Fruit fly (Drosophila melanogaster) whole organism, wandering third instar larva: ENCODE results near the gene rdx.

Source experiments
- Abd-B ChIP-seq: fragments of >200 bp; optimal IDR thresholded peaks from 2 replicates; lab custom pipeline; 2017; ENCODE audit warnings: missing biosample characterization, missing genetic modification characterization
- CG32264 ChIP-seq: fragments of 200-800 bp; sonication (Bioruptor generic); optimal IDR thresholded peaks from 2 replicates; lab custom pipeline; 2016; ENCODE audit warnings: missing biosample characterization, missing genetic modification characterization
- CG9705 ChIP-seq: fragments of 200-800 bp; sonication (Bioruptor generic); optimal IDR thresholded peaks from 2 replicates; lab custom pipeline; 2018; ENCODE audit warnings: missing biosample characterization, mild to moderate bottlenecking, missing genetic modification characterization
- CrebA ChIP-seq: fragments of 200-800 bp; sonication (Bioruptor generic); optimal IDR thresholded peaks from 2 replicates; lab custom pipeline; 2016; ENCODE audit warnings: missing biosample characterization, mild to moderate bottlenecking, missing genetic modification characterization, borderline replicate concordance
- Dfd ChIP-seq: fragments of >200 bp; optimal IDR thresholded peaks from 2 replicates; lab custom pipeline; 2017; ENCODE audit warnings: missing biosample characterization, missing genetic modification characterization
- Dif ChIP-seq: fragments of 200-275, 200-300 bp; sonication (Bioruptor generic); optimal IDR thresholded peaks from 2 replicates; lab custom pipeline; 2018; ENCODE audit warnings: missing biosample characterization, missing genetic modification characterization; ENCODE audit not compliant: partially characterized antibody
- GATAd ChIP-seq: sonication (Bioruptor generic); optimal IDR thresholded peaks from 2 replicates; lab custom pipeline; 2016; ENCODE audit warnings: missing biosample characterization, missing genetic modification characterization
- HLH106 ChIP-seq: fragments of 200-800 bp; optimal IDR thresholded peaks from 3 replicates; lab custom pipeline; 2019; ENCODE audit warnings: missing biosample characterization, mild to moderate bottlenecking, missing genetic modification characterization, moderate library complexity
- Hnf4 ChIP-seq: fragments of 200-800 bp; sonication (Bioruptor generic); optimal IDR thresholded peaks from 2 replicates; lab custom pipeline; 2016; ENCODE audit warnings: missing biosample characterization, mild to moderate bottlenecking, missing genetic modification characterization
- Hr78 ChIP-seq: fragments of >200 bp; optimal IDR thresholded peaks from 2 replicates; lab custom pipeline; 2017; ENCODE audit warnings: missing biosample characterization, missing genetic modification characterization
- Jra ChIP-seq: sonication (Bioruptor generic); optimal IDR thresholded peaks from 2 replicates; lab custom pipeline; 2016; ENCODE audit warnings: missing biosample characterization, missing genetic modification characterization
- Mio ChIP-seq: sonication (Bioruptor generic); optimal IDR thresholded peaks from 2 replicates; lab custom pipeline; 2016; ENCODE audit warnings: missing biosample characterization, missing genetic modification characterization
- Myc ChIP-seq: fragments of >200 bp; optimal IDR thresholded peaks from 2 replicates; lab custom pipeline; 2017
- N ChIP-seq: fragments of >200 bp; optimal IDR thresholded peaks from 2 replicates; lab custom pipeline; 2018; ENCODE audit warnings: missing biosample characterization, missing external identifiers, missing genetic modification characterization
- OdsH ChIP-seq: fragments of 200-800 bp; sonication (Bioruptor generic); optimal IDR thresholded peaks from 2 replicates; lab custom pipeline; 2016; ENCODE audit warnings: missing biosample characterization, mild to moderate bottlenecking, missing genetic modification characterization
- Rel ChIP-seq, 2 experiments: fragments of 200-800 bp; sonication (Bioruptor generic) in 1 of 2; optimal IDR thresholded peaks; 2 replicates in 1 of 2; 3 replicates in 1 of 2; lab custom pipeline; 2016 to 2019; ENCODE audit warnings: mild to moderate bottlenecking in 2 of 2, missing biosample characterization in 2 of 2, missing genetic modification characterization in 2 of 2, moderate library complexity in 1 of 2
- Sp1 ChIP-seq: fragments of 200-800 bp; sonication (Bioruptor generic); optimal IDR thresholded peaks from 3 replicates; lab custom pipeline; 2019; ENCODE audit warnings: missing biosample characterization, mild to moderate bottlenecking, missing genetic modification characterization, moderate library complexity
- Vsx2 ChIP-seq: fragments of 200-300, 225-300 bp; sonication (Bioruptor generic); optimal IDR thresholded peaks from 2 replicates; lab custom pipeline; 2018; ENCODE audit warnings: missing biosample characterization, missing genetic modification characterization; ENCODE audit not compliant: partially characterized antibody
- br ChIP-seq: fragments of 200-800 bp; sonication (Bioruptor generic); optimal IDR thresholded peaks from 2 replicates; lab custom pipeline; 2016; ENCODE audit warnings: missing biosample characterization, missing genetic modification characterization
- brk ChIP-seq: fragments of 200-800 bp; sonication (Bioruptor generic); optimal IDR thresholded peaks from 2 replicates; lab custom pipeline; 2016; ENCODE audit warnings: missing biosample characterization, mild to moderate bottlenecking, missing genetic modification characterization
- dl ChIP-seq, 2 experiments: fragments of 175-275, 200-275 bp in 1 of 2; fragments of 200-275 bp in 1 of 2; sonication (Bioruptor generic); optimal IDR thresholded peaks; lab custom pipeline; 2018; ENCODE audit warnings: mild to moderate bottlenecking in 2 of 2, missing biosample characterization in 2 of 2, missing genetic modification characterization in 2 of 2, moderate library complexity in 2 of 2; ENCODE audit not compliant: partially characterized antibody in 2 of 2, insufficient read depth in 1 of 2
- dsf ChIP-seq: sonication (Bioruptor generic); optimal IDR thresholded peaks from 2 replicates; lab custom pipeline; 2016; ENCODE audit warnings: missing biosample characterization, missing genetic modification characterization, borderline replicate concordance
- ey ChIP-seq: fragments of 200-800 bp; sonication (Bioruptor generic); optimal IDR thresholded peaks from 2 replicates; lab custom pipeline; 2016; ENCODE audit warnings: missing biosample characterization, missing genetic modification characterization
- foxo ChIP-seq, 2 experiments: fragments of 200-800 bp; sonication (Bioruptor generic); optimal IDR thresholded peaks; 2 replicates in 1 of 2; 3 replicates in 1 of 2; lab custom pipeline; 2016 to 2017; ENCODE audit warnings: missing biosample characterization in 2 of 2, missing genetic modification characterization in 2 of 2
- fru ChIP-seq: fragments of 200-800 bp; sonication (Bioruptor generic); optimal IDR thresholded peaks from 3 replicates; lab custom pipeline; 2016; ENCODE audit warnings: missing biosample characterization, mild to moderate bottlenecking, missing genetic modification characterization
- h ChIP-seq: fragments of 200-800 bp; sonication (Bioruptor generic); optimal IDR thresholded peaks from 3 replicates; lab custom pipeline; 2016; ENCODE audit warnings: missing biosample characterization, mild to moderate bottlenecking, missing genetic modification characterization
- jim ChIP-seq: fragments of 175-275, 200-325 bp; sonication (Bioruptor generic); optimal IDR thresholded peaks from 2 replicates; lab custom pipeline; 2016; ENCODE audit warnings: missing biosample characterization, mild to moderate bottlenecking, missing genetic modification characterization
- lola ChIP-seq: fragments of >200 bp; optimal IDR thresholded peaks from 2 replicates; lab custom pipeline; 2017; ENCODE audit warnings: missing biosample characterization, missing genetic modification characterization
- pan ChIP-seq: fragments of >200 bp; optimal IDR thresholded peaks from 2 replicates; lab custom pipeline; 2017
- psq ChIP-seq: fragments of 200-800 bp; sonication (Bioruptor generic); optimal IDR thresholded peaks from 3 replicates; lab custom pipeline; 2017; ENCODE audit warnings: missing biosample characterization, mild to moderate bottlenecking, missing genetic modification characterization, moderate library complexity
- rgr ChIP-seq: fragments of 200-800 bp; sonication (Bioruptor generic); optimal IDR thresholded peaks from 3 replicates; lab custom pipeline; 2016; ENCODE audit warnings: missing biosample characterization, mild to moderate bottlenecking, missing genetic modification characterization
- sage ChIP-seq: fragments of 200-800 bp; sonication (Bioruptor generic); optimal IDR thresholded peaks from 2 replicates; lab custom pipeline; 2016; ENCODE audit warnings: missing biosample characterization, mild to moderate bottlenecking, missing genetic modification characterization
- sv ChIP-seq: fragments of 200-800 bp; sonication (Bioruptor generic); optimal IDR thresholded peaks from 3 replicates; lab custom pipeline; 2016; ENCODE audit warnings: missing biosample characterization, missing genetic modification characterization
- tai ChIP-seq: sonication (Bioruptor generic); optimal IDR thresholded peaks from 2 replicates; lab custom pipeline; 2016; ENCODE audit warnings: missing biosample characterization, missing genetic modification characterization
- usp ChIP-seq: fragments of >200 bp; optimal IDR thresholded peaks from 2 replicates; lab custom pipeline; 2017; ENCODE audit warnings: missing biosample characterization, missing genetic modification characterization
- woc ChIP-seq: sonication (Bioruptor generic); optimal IDR thresholded peaks from 2 replicates; lab custom pipeline; 2016; ENCODE audit warnings: missing biosample characterization, mild to moderate bottlenecking, missing genetic modification characterization

Gene rdx

DNA sequence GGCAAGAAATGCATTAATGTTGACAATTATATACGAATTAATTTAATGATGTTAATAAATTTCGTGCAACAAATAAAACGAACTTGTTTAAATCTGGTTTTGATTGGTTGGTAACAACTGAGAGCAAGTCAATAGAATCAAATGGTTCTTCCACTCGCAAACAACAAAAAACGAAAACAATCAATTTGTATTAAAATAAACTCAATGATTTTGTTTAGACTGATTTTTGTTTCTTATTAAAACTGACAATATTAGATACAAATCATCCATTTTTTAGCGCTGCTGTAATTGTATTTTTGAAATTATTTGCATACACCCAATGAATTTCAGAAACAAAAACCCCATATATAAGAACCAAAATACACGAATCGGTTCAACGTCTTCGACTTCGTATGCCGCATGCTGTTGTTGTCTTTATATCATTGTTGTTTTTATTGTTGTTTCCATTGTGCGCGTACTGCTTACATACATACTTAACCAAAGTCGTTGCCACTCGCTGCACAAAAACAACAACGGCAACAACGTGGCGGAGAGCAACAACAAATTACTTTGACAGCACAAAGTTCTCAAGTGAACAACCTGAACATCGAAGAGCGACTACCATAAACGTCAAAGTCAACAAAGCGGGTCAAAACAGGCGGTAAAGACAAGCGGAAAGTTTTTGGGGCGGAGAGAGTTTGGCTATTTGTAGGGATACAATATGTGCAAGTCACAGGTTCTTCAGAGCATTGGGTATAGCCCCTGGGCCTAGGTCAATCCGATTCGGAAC, 4.7 kb downstream of the rdx start:
- TF ChIP-seq Rel (GFP tag; optimal IDR thresholded peaks at IDR 0.05; lab: Kevin White, UChicago) = no peak
- peak; percentile 15 for TF ChIP-seq Rel (tag; optimal IDR thresholded peaks at IDR 0.05; lab: Kevin White, UChicago)
- TF ChIP-seq Hnf4 (GFP tag; lab: Kevin White, UChicago) = peak; percentile 7
- TF ChIP-seq HLH106 (tag; lab: Kevin White, UChicago) = peak; percentile 40
- TF ChIP-seq Vsx2 = no peak
- peak; percentile 12 for TF ChIP-seq Sp1 (GFP tag; lab: Kevin White, UChicago)
- TF ChIP-seq ey (GFP tag; lab: Kevin White, UChicago) = peak; percentile 21
- peak; percentile 35 to 56 for TF ChIP-seq foxo (GFP tag; optimal IDR thresholded peaks at IDR 0.05; lab: Kevin White, UChicago)
- peak; percentile 5 for TF ChIP-seq br
- no peak for TF ChIP-seq brk (GFP tag; lab: Kevin White, UChicago)
- peak; percentile 17 for TF ChIP-seq h (GFP tag; lab: Kevin White, UChicago)
- TF ChIP-seq, all 38 proteins: peak for 8

DNA sequence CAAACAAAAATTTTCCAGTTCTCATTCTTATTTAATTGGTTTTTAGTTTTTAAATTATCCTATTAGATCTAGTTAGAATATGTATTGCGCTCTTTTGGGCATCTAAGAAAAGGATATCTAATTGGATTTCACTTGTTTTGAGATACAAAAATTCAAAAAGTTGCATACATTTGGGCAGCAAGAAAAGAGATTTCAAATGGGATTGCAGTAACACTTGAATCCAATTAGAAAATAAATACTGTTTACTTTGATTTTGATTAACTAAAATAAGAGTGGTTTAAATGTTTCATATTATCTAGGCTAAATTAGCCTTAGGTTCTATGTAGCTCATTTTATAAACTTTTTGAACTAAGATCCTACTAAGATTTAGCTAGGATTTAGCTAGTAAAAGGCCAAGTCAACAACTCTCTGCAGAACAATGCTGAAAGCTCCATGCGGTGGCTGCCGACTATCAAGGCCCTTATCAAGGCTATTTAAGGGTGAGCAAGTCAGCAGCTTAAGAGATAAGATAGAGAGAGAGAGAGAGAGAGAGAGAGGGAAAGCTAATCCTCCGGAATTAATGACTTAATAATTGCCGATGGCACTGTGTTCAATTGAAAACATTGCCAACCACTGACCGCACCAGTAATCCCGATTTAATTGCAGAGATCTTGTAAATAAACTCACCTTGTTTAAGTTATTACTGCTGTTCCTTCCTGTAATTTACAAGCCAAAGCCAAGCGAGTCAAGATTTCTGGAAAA, 5.5 kb downstream of the rdx start:
- TF ChIP-seq Jra (no peak), tai (GFP tag; lab: Kevin White, UChicago) (no peak), dl (GFP tag; optimal IDR thresholded peaks at IDR 0.05; lab: Kevin White, UChicago; ENCODE audit: insufficient read depth in 1 of 2, partially characterized antibody in 2 of 2) (peak in 1 of 2 experiments; percentile 1), CrebA (GFP tag; lab: Kevin White, UChicago) (no peak), Myc (peak; percentile 82), fru (GFP tag; lab: Kevin White, UChicago) (peak; percentile 31), woc (GFP tag; lab: Kevin White, UChicago) (peak; percentile 43)
- TF ChIP-seq, all 38 proteins: peak for 4

DNA sequence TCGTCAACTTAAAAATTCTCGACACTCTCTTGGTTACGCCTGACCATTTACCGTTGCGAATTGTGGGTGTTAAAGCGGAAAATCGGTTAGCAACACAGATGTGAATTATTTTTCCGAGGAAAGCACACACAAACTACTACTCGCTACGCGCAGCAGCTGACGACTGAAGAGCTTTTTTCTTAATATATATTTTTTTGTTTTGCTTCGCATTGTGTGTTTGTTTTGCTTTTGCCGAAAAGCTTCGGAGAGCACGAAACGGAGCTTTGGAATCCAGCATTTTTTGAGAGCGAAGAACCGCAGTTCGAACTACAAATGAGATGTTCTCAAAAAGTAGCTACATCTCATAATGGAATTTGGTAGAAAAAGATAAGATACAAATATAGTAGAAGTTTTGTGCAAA, 6.1 kb downstream of the rdx start:
- no peak for TF ChIP-seq Abd-B (GFP tag; lab: Kevin White, UChicago)
- no peak for TF ChIP-seq h (GFP tag; lab: Kevin White, UChicago)
- TF ChIP-seq CrebA (GFP tag; lab: Kevin White, UChicago) = no peak
- TF ChIP-seq Jra = no peak
- TF ChIP-seq Dif (GFP tag; lab: Kevin White, UChicago) = no peak
- TF ChIP-seq dl (GFP tag; optimal IDR thresholded peaks at IDR 0.05; lab: Kevin White, UChicago; ENCODE audit: insufficient read depth in 1 of 2, partially characterized antibody in 2 of 2) = no peak
- TF ChIP-seq OdsH (GFP tag; lab: Kevin White, UChicago) = no peak
- peak; percentile 12 for TF ChIP-seq Hnf4 (GFP tag; lab: Kevin White, UChicago)
- TF ChIP-seq N (GFP tag; lab: Kevin White, UChicago) = no peak
- no peak for TF ChIP-seq lola (GFP tag; lab: Kevin White, UChicago)
- no peak for TF ChIP-seq rgr (GFP tag; lab: Kevin White, UChicago)
- TF ChIP-seq dsf (GFP tag; lab: Kevin White, UChicago) = no peak
- TF ChIP-seq foxo (GFP tag; optimal IDR thresholded peaks at IDR 0.05; lab: Kevin White, UChicago) = peak in 1 of 2 experiments; percentile 86
- no peak for TF ChIP-seq Mio
- no peak for TF ChIP-seq CG9705 (GFP tag; lab: Kevin White, UChicago)
- TF ChIP-seq Dfd = no peak
- TF ChIP-seq Hr78 = no peak
- TF ChIP-seq Sp1 (GFP tag; lab: Kevin White, UChicago) = peak; percentile 22
- no peak for TF ChIP-seq GATAd (GFP tag; lab: Kevin White, UChicago)
- no peak for TF ChIP-seq pan (lab: Kevin White, UChicago)
- peak; percentile 79 for TF ChIP-seq sage
- TF ChIP-seq sv (GFP tag; lab: Kevin White, UChicago) = no peak
- no peak for TF ChIP-seq usp (GFP tag; lab: Kevin White, UChicago)
- peak; percentile 46 for TF ChIP-seq brk (GFP tag; lab: Kevin White, UChicago)
- peak; percentile 78 for TF ChIP-seq Rel (GFP tag; optimal IDR thresholded peaks at IDR 0.05; lab: Kevin White, UChicago)
- peak; percentile 26 for TF ChIP-seq Rel (tag; optimal IDR thresholded peaks at IDR 0.05; lab: Kevin White, UChicago)
- no peak for TF ChIP-seq fru (GFP tag; lab: Kevin White, UChicago)
- TF ChIP-seq CG32264 = peak; percentile 14
- no peak for TF ChIP-seq HLH106 (tag; lab: Kevin White, UChicago)
- TF ChIP-seq tai (GFP tag; lab: Kevin White, UChicago) = no peak
- TF ChIP-seq br = no peak
- no peak for TF ChIP-seq ey (GFP tag; lab: Kevin White, UChicago)
- no peak for TF ChIP-seq jim (GFP tag; lab: Kevin White, UChicago)
- TF ChIP-seq Vsx2 = no peak
- TF ChIP-seq psq = no peak
